Worm (Caenorhabditis elegans) whole organism, mixed stage, embryonic: ENCODE measurements around the gene chch-3.

Experiments
- M03D4.4 ChIP-seq: sonication (generic microtip); optimal IDR thresholded peaks from 2 replicates; lab custom pipeline; 2017; ENCODE audit warnings: mild to moderate bottlenecking, missing genetic modification characterization, missing compliant biosample characterization
- blmp-1 ChIP-seq: fragments of 150-350 bp; optimal IDR thresholded peaks from 2 replicates; lab custom pipeline; 2014; ENCODE audit warnings: missing biosample characterization, missing genetic modification characterization
- ces-1 ChIP-seq: fragments of 150-350 bp; optimal IDR thresholded peaks from 2 replicates; lab custom pipeline; 2014; ENCODE audit warnings: missing biosample characterization, missing genetic modification reagents, missing genetic modification characterization
- elt-1 ChIP-seq: sonication (generic microtip); optimal IDR thresholded peaks from 2 replicates; lab custom pipeline; 2017; ENCODE audit warnings: missing genetic modification characterization, mild to moderate bottlenecking, missing compliant biosample characterization, antibody characterized with exemption, moderate library complexity, borderline replicate concordance; ENCODE audit not compliant: insufficient read depth
- lsy-2 ChIP-seq: fragments of 150-350 bp; optimal IDR thresholded peaks from 2 replicates; lab custom pipeline; 2014; ENCODE audit warnings: missing biosample characterization, missing genetic modification characterization
- mls-2 ChIP-seq: sonication (generic microtip); optimal IDR thresholded peaks from 2 replicates; lab custom pipeline; 2016; ENCODE audit warnings: mild to moderate bottlenecking, missing genetic modification characterization, moderate library complexity, missing compliant biosample characterization
- sem-2 ChIP-seq: fragments of 200-800 bp; sonication (Bioruptor generic); optimal IDR thresholded peaks from 2 replicates; lab custom pipeline; 2018; ENCODE audit warnings: mild to moderate bottlenecking, missing genetic modification characterization, missing compliant biosample characterization
- snpc-4 ChIP-seq: fragments of 150-350 bp; optimal IDR thresholded peaks from 2 replicates; lab custom pipeline; 2014; ENCODE audit warnings: missing biosample characterization, missing genetic modification characterization
- unc-120 ChIP-seq: sonication (generic microtip); optimal IDR thresholded peaks from 2 replicates; lab custom pipeline; 2017; ENCODE audit warnings: missing genetic modification characterization, missing compliant biosample characterization; ENCODE audit not compliant: poor library complexity, severe bottlenecking
- unc-39 ChIP-seq: fragments of 150-350 bp; optimal IDR thresholded peaks from 2 replicates; lab custom pipeline; 2014; ENCODE audit warnings: missing biosample characterization, missing genetic modification characterization

- TF ChIP-seq blmp-1 (tag; lab: Kevin White, UChicago) (no peak), snpc-4 (tag; lab: Kevin White, UChicago) (no peak), unc-120 (tag; lab: Kevin White, UChicago) (no peak), M03D4.4 (tag; lab: Kevin White, UChicago) (no peak), unc-39 (tag; lab: Kevin White, UChicago) (no peak), ces-1 (GFP tag; lab: Kevin White, UChicago) (no peak), lsy-2 (no peak), elt-1 (no peak), sem-2 (GFP tag; lab: Kevin White, UChicago) (no peak), mls-2 (tag; lab: Kevin White, UChicago) (no peak)
Measured at ce11 chrII:9378174-9378573, 38.6 kb upstream of the chch-3 start.
